Fruit fly (Drosophila melanogaster) whole organism, embryonic: Measurements from ENCODE around the gene CG11294.

Experiments
- CG10267 ChIP-seq: fragments of 200-800 bp; sonication (Bioruptor generic); optimal IDR thresholded peaks from 2 replicates; lab custom pipeline; 2018; ENCODE audit warnings: missing biosample characterization, mild to moderate bottlenecking, missing genetic modification characterization, moderate library complexity
- CG10565 ChIP-seq: fragments of 200-800 bp; sonication (Bioruptor generic); optimal IDR thresholded peaks from 3 replicates; lab custom pipeline; 2016; ENCODE audit warnings: missing biosample characterization, mild to moderate bottlenecking, missing genetic modification characterization
- CG11247 ChIP-seq: fragments of 200-800 bp; sonication (Bioruptor generic); IDR thresholded peaks from 2 replicates; pipeline ENCODE4 v1.3.6; 2022; ENCODE audit warnings: missing biosample characterization, missing genetic modification characterization
- CG12104 ChIP-seq: fragments of 200-800 bp; sonication (Bioruptor generic); optimal IDR thresholded peaks from 3 replicates; lab custom pipeline; 2016; ENCODE audit warnings: missing biosample characterization, missing genetic modification characterization
- CG12942 ChIP-seq: fragments of 200-800 bp; sonication (Bioruptor generic); optimal IDR thresholded peaks from 3 replicates; lab custom pipeline; 2016; ENCODE audit warnings: missing biosample characterization, missing genetic modification characterization
- CG14050 ChIP-seq: fragments of 200-800 bp; sonication (Bioruptor generic); IDR thresholded peaks from 3 replicates; pipeline ENCODE4 v1.3.6; 2022; ENCODE audit warnings: missing biosample characterization, missing genetic modification characterization
- CG14710 ChIP-seq: fragments of 200-800 bp; sonication (Bioruptor generic); optimal IDR thresholded peaks from 3 replicates; lab custom pipeline; 2019; ENCODE audit warnings: missing biosample characterization, mild to moderate bottlenecking, missing genetic modification characterization, moderate library complexity
- CG17385 ChIP-seq: fragments of 200-800 bp; sonication (Bioruptor generic); optimal IDR thresholded peaks from 3 replicates; lab custom pipeline; 2018; ENCODE audit warnings: missing biosample characterization, mild to moderate bottlenecking, missing genetic modification characterization
- CG17829 ChIP-seq: fragments of 200-800 bp; optimal IDR thresholded peaks from 2 replicates; lab custom pipeline; 2019; ENCODE audit warnings: missing biosample characterization, mild to moderate bottlenecking, missing genetic modification characterization, moderate library complexity
- CG18764 ChIP-seq: fragments of 200-800 bp; sonication (Bioruptor generic); optimal IDR thresholded peaks from 3 replicates; lab custom pipeline; 2016; ENCODE audit warnings: missing biosample characterization, missing genetic modification characterization
- CG42726 ChIP-seq: fragments of 200-800 bp; sonication (Bioruptor generic); IDR thresholded peaks from 2 replicates; pipeline ENCODE4 v1.3.6; 2022; ENCODE audit warnings: missing biosample characterization, missing genetic modification characterization; ENCODE audit not compliant: partially characterized antibody
- CG43689 ChIP-seq: fragments of 200-800 bp; sonication (Bioruptor generic); IDR thresholded peaks from 2 replicates; pipeline ENCODE4 v1.3.6; 2022; ENCODE audit warnings: missing biosample characterization, missing genetic modification characterization
- CG5953 ChIP-seq: fragments of 200-800 bp; sonication (Bioruptor generic); IDR thresholded peaks from 2 replicates; pipeline ENCODE4 v1.3.6; 2022; ENCODE audit warnings: missing biosample characterization, missing genetic modification characterization
- CG6175 ChIP-seq: fragments of 200-800 bp; sonication (Bioruptor generic); IDR thresholded peaks from 3 replicates; pipeline ENCODE4 v1.3.6; 2022; ENCODE audit warnings: missing biosample characterization, missing genetic modification characterization
- CG6654 ChIP-seq: fragments of 200-800 bp; sonication (Bioruptor generic); optimal IDR thresholded peaks from 2 replicates; lab custom pipeline; 2017; ENCODE audit warnings: missing biosample characterization, mild to moderate bottlenecking, missing genetic modification characterization
- CG7556 ChIP-seq: fragments of 200-800 bp; sonication (Bioruptor generic); optimal IDR thresholded peaks from 2 replicates; lab custom pipeline; 2017; ENCODE audit warnings: missing biosample characterization, mild to moderate bottlenecking, missing genetic modification characterization
- CG8478 ChIP-seq: fragments of >200 bp; optimal IDR thresholded peaks from 2 replicates; lab custom pipeline; 2018
- CG9609 ChIP-seq: fragments of 200-800 bp; sonication (Bioruptor generic); optimal IDR thresholded peaks from 3 replicates; lab custom pipeline; 2016; ENCODE audit warnings: missing biosample characterization, missing genetic modification characterization
- CG9932 ChIP-seq: fragments of 200-800 bp; sonication (Bioruptor generic); IDR thresholded peaks from 2 replicates; pipeline ENCODE4 v1.3.6; 2022; ENCODE audit warnings: missing biosample characterization, missing genetic modification characterization
- D19A ChIP-seq: fragments of 200-800 bp; optimal IDR thresholded peaks from 3 replicates; lab custom pipeline; 2019; ENCODE audit warnings: missing biosample characterization, mild to moderate bottlenecking, missing genetic modification characterization, moderate library complexity
- Dip2 ChIP-seq: fragments of 200-800 bp; sonication (Bioruptor generic); IDR thresholded peaks from 2 replicates; pipeline ENCODE4 v1.3.6; 2022; ENCODE audit warnings: missing biosample characterization, missing genetic modification characterization
- Drgx ChIP-seq: fragments of 200-800 bp; sonication (Bioruptor generic); IDR thresholded peaks from 2 replicates; pipeline ENCODE4 v1.3.6; 2022; ENCODE audit warnings: missing biosample characterization, missing genetic modification characterization
- Gsc ChIP-seq: fragments of 200-800 bp; sonication (Bioruptor generic); IDR thresholded peaks from 2 replicates; pipeline ENCODE4 v1.3.6; 2022; ENCODE audit warnings: missing biosample characterization, missing genetic modification characterization
- Hmx ChIP-seq: fragments of 200-800 bp; sonication (Bioruptor generic); optimal IDR thresholded peaks from 2 replicates; lab custom pipeline; 2016; ENCODE audit warnings: missing biosample characterization, missing genetic modification characterization
- Lhr ChIP-seq: fragments of 200-800 bp; sonication (Bioruptor generic); optimal IDR thresholded peaks from 3 replicates; lab custom pipeline; 2017; ENCODE audit warnings: mild to moderate bottlenecking, missing biosample characterization, missing genetic modification reagents, missing genetic modification characterization
- MESR4 ChIP-seq: fragments of 200-800 bp; sonication (Bioruptor generic); optimal IDR thresholded peaks from 2 replicates; lab custom pipeline; 2018; ENCODE audit warnings: missing biosample characterization, mild to moderate bottlenecking, missing genetic modification characterization, moderate library complexity
- Mrtf ChIP-seq: fragments of 200-800 bp; sonication (Bioruptor generic); IDR thresholded peaks from 3 replicates; pipeline ENCODE4 v1.3.6; 2022; ENCODE audit warnings: missing biosample characterization, missing genetic modification characterization
- Opbp ChIP-seq: fragments of 200-800 bp; sonication (Bioruptor generic); IDR thresholded peaks from 3 replicates; pipeline ENCODE4 v1.3.6; 2022; ENCODE audit warnings: missing biosample characterization, missing genetic modification characterization; ENCODE audit not compliant: partially characterized antibody
- Sry-δ ChIP-seq: fragments of 200-800 bp; sonication (Bioruptor generic); optimal IDR thresholded peaks from 2 replicates; lab custom pipeline; 2016; ENCODE audit warnings: missing biosample characterization, missing genetic modification characterization
- al ChIP-seq: fragments of 200-800 bp; sonication (Bioruptor generic); IDR thresholded peaks from 2 replicates; pipeline ENCODE4 v1.3.6; 2022; ENCODE audit warnings: missing biosample characterization, missing genetic modification characterization
- aop ChIP-seq: fragments of 200-800 bp; sonication (Bioruptor generic); IDR thresholded peaks from 2 replicates; pipeline ENCODE4 v1.3.6; 2022; ENCODE audit warnings: missing biosample characterization, missing genetic modification characterization
- bbx ChIP-seq: fragments of 200-800 bp; sonication (Bioruptor generic); IDR thresholded peaks from 2 replicates; pipeline ENCODE4 v1.3.6; 2022; ENCODE audit warnings: missing biosample characterization, missing genetic modification characterization; ENCODE audit not compliant: partially characterized antibody
- bigmax ChIP-seq: fragments of 200-800 bp; sonication (Bioruptor generic); optimal IDR thresholded peaks from 2 replicates; lab custom pipeline; 2018; ENCODE audit warnings: missing biosample characterization, mild to moderate bottlenecking, missing genetic modification characterization
- cwo ChIP-seq: fragments of 200-800 bp; sonication (Bioruptor generic); optimal IDR thresholded peaks from 3 replicates; lab custom pipeline; 2017; ENCODE audit warnings: missing biosample characterization, missing genetic modification characterization, mild to moderate bottlenecking, moderate library complexity, missing genetic modification reagents
- dati ChIP-seq: fragments of 200-800 bp; sonication (Bioruptor generic); IDR thresholded peaks from 2 replicates; pipeline ENCODE4 v1.3.6; 2022; ENCODE audit warnings: missing biosample characterization, missing genetic modification characterization
- dimm ChIP-seq: fragments of 200-800 bp; sonication (Bioruptor generic); IDR thresholded peaks from 2 replicates; pipeline ENCODE4 v1.3.6; 2022; ENCODE audit warnings: missing biosample characterization, missing genetic modification characterization
- ems ChIP-seq: fragments of 200-800 bp; sonication (Bioruptor generic); optimal IDR thresholded peaks from 3 replicates; lab custom pipeline; 2016; ENCODE audit warnings: missing biosample characterization, missing genetic modification characterization
- en ChIP-seq: fragments of 200-800 bp; sonication (Bioruptor generic); optimal IDR thresholded peaks from 2 replicates; lab custom pipeline; 2016; ENCODE audit warnings: missing biosample characterization, missing genetic modification characterization
- exex ChIP-seq: fragments of 200-800 bp; sonication (Bioruptor generic); optimal IDR thresholded peaks from 4 replicates; lab custom pipeline; 2018; ENCODE audit warnings: missing biosample characterization, mild to moderate bottlenecking, missing genetic modification characterization, moderate library complexity
- fru ChIP-seq: fragments of >200 bp; optimal IDR thresholded peaks from 2 replicates; lab custom pipeline; 2017
- mirr ChIP-seq: fragments of 200-800 bp; sonication (Bioruptor generic); optimal IDR thresholded peaks from 3 replicates; lab custom pipeline; 2018; ENCODE audit warnings: missing biosample characterization, mild to moderate bottlenecking, missing genetic modification characterization
- p53 ChIP-seq: fragments of 200-800 bp; sonication (Bioruptor generic); optimal IDR thresholded peaks from 2 replicates; lab custom pipeline; 2016; ENCODE audit warnings: missing biosample characterization, missing genetic modification characterization
- psq ChIP-seq: fragments of 200-800 bp; sonication (Bioruptor generic); optimal IDR thresholded peaks from 2 replicates; lab custom pipeline; 2017; ENCODE audit warnings: missing biosample characterization, missing genetic modification characterization
- row ChIP-seq: fragments of 200-800 bp; sonication (Bioruptor generic); IDR thresholded peaks from 3 replicates; pipeline ENCODE4 v1.3.6; 2022; ENCODE audit warnings: missing biosample characterization, missing genetic modification characterization
- sqz ChIP-seq: fragments of 200-800 bp; sonication (Bioruptor generic); optimal IDR thresholded peaks from 3 replicates; lab custom pipeline; 2018; ENCODE audit warnings: missing biosample characterization, mild to moderate bottlenecking, missing genetic modification characterization
- toy ChIP-seq: fragments of 200-800 bp; sonication (Bioruptor generic); IDR thresholded peaks from 2 replicates; pipeline ENCODE4 v1.3.6; 2022; ENCODE audit warnings: missing biosample characterization, missing genetic modification characterization
- twi ChIP-seq: fragments of 200-800 bp; optimal IDR thresholded peaks from 2 replicates; lab custom pipeline; 2019; ENCODE audit warnings: missing biosample characterization, mild to moderate bottlenecking, missing genetic modification characterization, moderate library complexity
- unpg ChIP-seq: fragments of 200-800 bp; sonication (Bioruptor generic); optimal IDR thresholded peaks from 3 replicates; lab custom pipeline; 2018; ENCODE audit warnings: missing biosample characterization, mild to moderate bottlenecking, missing genetic modification characterization, moderate library complexity
- wdn ChIP-seq: fragments of 200-800 bp; sonication (Bioruptor generic); IDR thresholded peaks from 2 replicates; pipeline ENCODE4 v1.3.6; 2022; ENCODE audit warnings: missing biosample characterization, missing genetic modification characterization
- yki ChIP-seq: fragments of >200 bp; optimal IDR thresholded peaks from 3 replicates; lab custom pipeline; 2018

Gene CG11294

dm6 chrX:8656550-8657431, 36.6 kb downstream of the CG11294 start (continued):
- TF ChIP-seq Lhr (peak; percentile 47), CG14710 (peak; percentile 88), CG12104 (GFP tag; lab: Kevin White, UChicago) (no peak), Drgx (GFP tag; lab: Robert Waterston, UW) (peak; percentile 19; the same call in 1 of the 2 replicates), CG7556 (GFP tag; lab: Kevin White, UChicago) (peak; percentile 56), CG9609 (GFP tag; lab: Kevin White, UChicago) (peak; percentile 76), Dip2 (no peak), aop (no peak), en (GFP tag; lab: Kevin White, UChicago) (peak; percentile 58), CG6175 (GFP tag; lab: Robert Waterston, UW) (no peak), CG42726 (GFP tag; lab: Robert Waterston, UW) (no peak), mirr (GFP tag; lab: Kevin White, UChicago) (no peak), yki (lab: Kevin White, UChicago) (no peak), dimm (GFP tag; lab: Robert Waterston, UW) (no peak; the same call in 1 of the 2 replicates), bigmax (GFP tag; lab: Kevin White, UChicago) (no peak), CG5953 (peak; percentile 16; the same call in 1 of the 2 replicates), Mrtf (GFP tag; lab: Robert Waterston, UW) (peak; percentile 50; the same call in 1 of the 3 replicates), CG10267 (tag; lab: Kevin White, UChicago) (peak; percentile 79), D19A (tag; lab: Kevin White, UChicago) (peak; percentile 74), cwo (GFP tag; lab: Kevin White, UChicago) (peak; percentile 16), p53 (peak; percentile 50), wdn (no peak), MESR4 (GFP tag; lab: Kevin White, UChicago) (no peak), Sry-δ (peak; percentile 24), CG17385 (GFP tag; lab: Kevin White, UChicago) (peak; percentile 54), unpg (GFP tag; lab: Kevin White, UChicago) (peak; percentile 83), CG14050 (GFP tag; lab: Robert Waterston, UW) (peak; percentile 33; the same call in 1 of the 3 replicates), CG9932 (GFP tag; lab: Robert Waterston, UW) (no peak), Hmx (GFP tag; lab: Kevin White, UChicago) (no peak), toy (GFP tag; lab: Robert Waterston, UW) (no peak), CG18764 (GFP tag; lab: Kevin White, UChicago) (peak; percentile 47), fru (lab: Kevin White, UChicago) (no peak), exex (tag; lab: Kevin White, UChicago) (no peak), CG11247 (GFP tag; lab: Robert Waterston, UW) (peak; percentile 47; the same call in 1 of the 2 replicates), twi (tag; lab: Kevin White, UChicago) (peak; percentile 71), CG17829 (tag; lab: Kevin White, UChicago) (peak; percentile 86), CG12942 (GFP tag; lab: Kevin White, UChicago) (peak; percentile 59), bbx (GFP tag; lab: Robert Waterston, UW) (no peak), CG10565 (GFP tag; lab: Kevin White, UChicago) (peak; percentile 54), psq (GFP tag; lab: Kevin White, UChicago) (peak; percentile 15), CG6654 (peak; percentile 13), Opbp (GFP tag; lab: Robert Waterston, UW) (no peak), dati (GFP tag; lab: Robert Waterston, UW) (no peak), al (no peak), Gsc (GFP tag; lab: Robert Waterston, UW) (peak; percentile 51; the same call in 1 of the 2 replicates), CG43689 (GFP tag; lab: Robert Waterston, UW) (no peak), CG8478 (no peak), row (GFP tag; lab: Robert Waterston, UW) (peak; percentile 74), ems (GFP tag; lab: Kevin White, UChicago) (peak; percentile 62), sqz (GFP tag; lab: Kevin White, UChicago) (peak; percentile 57)
